Worm (Caenorhabditis elegans) whole organism, dauer: ENCODE measurements around the gene ZK666.1.
"Not testable (repeated sequence)": the region's sequence is repeated elsewhere in the genome, so short reads cannot be mapped to it uniquely, and the experiment has no call there.

Source experiments
- unc-62 ChIP-seq: sonication (generic microtip); optimal IDR thresholded peaks from 2 replicates; lab custom pipeline; 2017; ENCODE audit warnings: missing biosample characterization, missing genetic modification reagents, missing genetic modification characterization

The ZK666.1 gene

DNA sequence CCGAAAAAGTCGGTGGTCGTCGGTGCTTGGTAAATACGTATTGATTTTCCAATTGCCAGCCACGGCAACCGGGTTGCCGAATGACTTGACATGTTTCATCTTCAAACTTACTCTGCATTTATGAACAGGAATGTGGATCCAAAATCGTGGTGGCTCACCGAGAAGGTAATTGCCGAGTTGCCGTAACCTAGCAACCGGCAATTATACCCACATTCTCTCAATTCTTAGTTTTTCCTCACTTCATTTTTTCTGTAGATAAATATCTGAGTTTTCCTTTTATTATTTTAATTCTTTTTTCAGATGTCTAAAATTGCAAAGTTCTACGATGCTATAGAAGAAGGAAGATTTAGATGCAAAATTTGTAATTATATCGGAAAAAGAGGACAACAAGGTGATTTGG lies 18.5 kb downstream of the ZK666.1 start, which contains the start of gene ZK673.4:
ZK673.4 (plus strand) TSS at position 301 of the 400 bp plus-strand sequence.
- TF ChIP-seq unc-62: no peak

- TF ChIP-seq unc-62: no peak
Measured at ce11 chrII:10450335-10450734, 20.8 kb downstream of the ZK666.1 start.

DNA sequence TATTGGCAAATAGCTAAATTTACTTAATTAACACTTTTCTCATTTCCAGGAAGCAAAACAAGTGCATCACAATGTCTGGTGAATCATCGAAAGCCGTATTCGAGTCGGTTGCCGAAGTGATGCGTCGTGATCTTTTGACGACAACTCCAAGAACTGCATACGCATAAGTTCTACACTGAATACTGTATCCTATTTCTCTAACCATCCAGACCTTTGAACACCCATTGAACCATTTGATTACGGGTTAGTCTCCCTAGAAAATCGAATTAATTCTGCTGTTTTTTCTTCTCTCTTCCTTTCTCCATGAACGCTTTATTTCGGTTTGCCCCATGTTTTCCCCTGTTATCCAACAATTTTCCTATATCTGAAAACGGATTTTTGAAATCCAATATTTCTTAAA lies 21.4 kb downstream of the ZK666.1 start, which contains the start of gene lin-56:
lin-56 (plus strand) TSS at position 301 of the 400 bp plus-strand sequence.
- TF ChIP-seq unc-62: no peak

ce11 chrII:10447348-10448316 lies 23.5 kb downstream of the ZK666.1 start, which contains the start of gene ZK673.2:
ZK673.2 (plus strand) TSS chrII:10448266.
- TF ChIP-seq unc-62: no peak

DNA sequence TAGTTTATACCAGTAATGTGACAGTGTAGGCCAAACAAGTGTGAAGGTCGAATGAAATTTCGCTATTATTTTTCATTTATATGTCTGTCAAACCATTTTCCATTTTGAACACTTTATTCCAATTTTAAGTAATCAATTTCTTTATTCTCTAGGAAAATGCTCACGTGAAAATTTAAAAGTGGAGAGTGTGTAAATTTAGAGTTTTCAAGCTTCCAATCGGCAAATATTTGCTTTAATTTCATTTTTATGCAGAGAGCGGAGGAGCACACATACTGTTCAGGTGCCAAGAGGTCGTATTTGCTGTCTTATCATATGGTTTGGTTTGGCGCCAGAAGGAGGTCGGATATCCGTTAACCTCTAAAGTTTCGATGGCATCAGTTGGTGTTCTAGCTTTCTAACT lies 24.3 kb downstream of the ZK666.1 start:
- TF ChIP-seq unc-62: no peak

- TF ChIP-seq unc-62: no peak
Measured at ce11 chrII:10446300-10446699, 24.8 kb downstream of the ZK666.1 start.

ce11 chrII:10445738-10446137 lies 25.4 kb downstream of the ZK666.1 start:
- TF ChIP-seq unc-62: no peak

DNA sequence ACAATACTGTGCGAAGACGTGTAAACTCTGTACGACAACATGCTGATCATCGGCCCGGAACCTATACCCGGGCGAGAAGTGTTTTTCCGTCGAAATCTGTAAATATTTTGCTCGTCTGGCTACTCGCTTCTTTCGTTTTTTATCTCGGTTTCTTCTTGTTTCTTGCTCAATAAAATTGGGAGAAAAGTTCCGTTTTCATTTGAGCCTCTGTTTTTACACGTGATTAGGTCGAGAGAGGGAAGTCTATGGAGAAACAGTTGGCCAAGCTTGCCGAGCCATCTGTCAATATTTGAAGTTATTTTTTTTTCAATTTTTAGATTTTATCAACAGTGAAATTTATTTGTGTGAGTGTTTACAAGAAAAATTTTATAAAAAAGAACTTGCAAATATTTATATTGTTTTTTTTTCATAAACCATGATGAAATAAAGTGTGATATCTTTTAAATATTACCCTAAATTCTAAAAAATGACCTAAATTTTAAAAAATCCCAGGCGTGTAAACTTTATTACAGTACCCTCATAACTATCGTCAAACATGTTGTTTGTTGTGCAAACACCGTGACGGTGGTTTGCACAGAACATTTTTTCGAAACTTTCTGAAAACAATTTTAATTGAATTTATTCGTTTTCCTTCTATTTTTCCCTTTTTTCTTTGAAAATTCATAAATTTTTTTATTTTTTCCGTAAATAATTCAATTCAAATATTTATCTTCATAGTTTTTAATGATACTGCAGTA lies 26.0 kb downstream of the ZK666.1 start:
- no peak for TF ChIP-seq unc-62

- TF ChIP-seq unc-62: no peak
Measured at ce11 chrII:10443898-10444297, 27.2 kb downstream of the ZK666.1 start.

DNA sequence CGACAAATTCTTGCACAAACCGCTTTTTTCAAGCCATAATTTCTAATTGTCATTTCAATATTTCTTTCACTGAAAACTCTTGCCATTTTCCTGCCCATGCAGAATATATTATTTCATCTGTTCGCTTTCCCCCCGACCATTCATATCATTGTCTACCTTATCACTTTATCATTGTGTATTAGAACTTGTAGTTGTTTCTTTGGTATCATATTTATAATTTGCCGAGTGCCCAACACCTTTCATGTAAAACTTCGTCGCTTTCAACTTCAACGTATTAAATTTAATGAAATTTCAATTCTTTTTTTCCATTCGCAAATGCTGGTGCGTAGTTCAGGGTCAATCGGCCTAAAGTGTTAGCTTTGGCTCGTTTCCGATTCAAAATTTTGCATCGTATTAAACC lies 28.3 kb downstream of the ZK666.1 start, which contains the start of gene ZK673.1:
ZK673.1 (plus strand) TSS at position 301 of the 400 bp plus-strand sequence.
- not testable (repeated sequence) for TF ChIP-seq unc-62

ce11 chrII:10439976-10440375 lies 31.2 kb downstream of the ZK666.1 start, which contains the start of gene E04D5.4:
E04D5.4 (plus strand) TSS chrII:10440276.
- TF ChIP-seq unc-62: no peak

DNA sequence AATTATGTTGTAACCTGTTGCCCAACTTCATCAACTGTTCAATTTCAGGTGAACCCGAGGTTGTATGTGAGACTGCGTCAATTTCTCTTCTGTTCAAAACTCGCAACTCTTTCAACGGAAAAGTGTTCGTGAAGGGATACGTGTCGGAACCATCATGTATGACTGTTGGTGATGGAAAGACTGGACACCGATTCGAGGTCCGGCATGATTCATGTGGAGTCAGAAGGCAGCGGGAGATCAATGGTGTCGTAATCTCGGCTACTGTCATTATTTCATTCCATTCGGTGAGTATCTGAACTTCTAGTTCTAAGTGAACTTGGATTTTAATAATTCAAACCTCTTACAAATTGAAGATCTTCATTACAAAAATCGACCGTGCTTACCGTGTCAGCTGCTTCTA lies 33.3 kb downstream of the ZK666.1 start:
- TF ChIP-seq unc-62: no peak

DNA sequence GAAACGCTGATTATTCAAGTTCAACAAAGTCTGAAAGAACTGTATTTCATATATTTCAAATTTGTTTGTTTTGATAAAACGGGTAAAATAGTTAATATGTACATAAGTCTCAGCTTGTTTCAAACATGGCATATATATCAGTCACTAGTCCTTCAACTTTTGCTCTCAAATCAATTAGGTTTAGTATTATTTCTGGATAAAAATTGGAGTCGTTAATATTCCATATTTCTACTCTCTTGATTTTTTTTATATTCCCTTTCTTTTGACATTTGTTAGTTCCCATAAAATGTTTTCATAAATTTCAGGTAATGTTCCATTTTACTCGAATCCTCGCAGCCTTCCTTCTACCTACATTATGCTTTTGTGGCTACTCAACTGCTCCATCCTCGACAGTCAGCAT lies 35.3 kb downstream of the ZK666.1 start, which contains the start of gene cut-4:
cut-4 (plus strand) TSS at position 301 of the 400 bp plus-strand sequence.
- no peak for TF ChIP-seq unc-62

DNA sequence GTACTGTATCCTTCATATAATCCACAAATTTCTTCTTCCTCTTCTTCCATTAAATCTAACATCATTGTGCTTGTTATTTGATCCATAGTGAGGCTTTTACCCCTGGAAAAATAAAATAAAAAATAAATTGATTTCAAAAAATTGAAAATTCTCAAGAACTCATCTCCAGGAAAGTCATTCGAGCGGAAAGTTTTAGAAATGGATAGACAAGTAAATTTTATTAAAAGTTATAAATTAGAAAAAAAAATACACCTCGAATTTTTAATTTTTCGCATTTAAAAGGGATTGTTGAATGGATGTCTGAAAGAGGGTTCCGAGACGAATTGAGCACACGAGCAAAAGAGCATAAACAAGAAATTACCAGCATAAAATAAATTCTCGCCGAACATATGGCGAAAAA lies 49.2 kb downstream of the ZK666.1 start, which contains the start of gene frpr-21:
frpr-21 (minus strand) TSS at position 101 of the 400 bp plus-strand sequence.
- TF ChIP-seq unc-62: no peak
